Worm (Caenorhabditis elegans) whole organism, mixed stage, embryonic: ENCODE measurements around the gene F53A9.1.

Experiments used
- M03D4.4 ChIP-seq: sonication (generic microtip); optimal IDR thresholded peaks from 2 replicates; lab custom pipeline; 2017; ENCODE audit warnings: mild to moderate bottlenecking, missing genetic modification characterization, missing compliant biosample characterization
- bed-3 ChIP-seq: fragments of 200-800 bp; sonication (Bioruptor generic); optimal IDR thresholded peaks from 3 replicates; lab custom pipeline; 2018; ENCODE audit warnings: mild to moderate bottlenecking, missing genetic modification characterization, moderate library complexity, missing compliant biosample characterization
- blmp-1 ChIP-seq: fragments of 150-350 bp; optimal IDR thresholded peaks from 2 replicates; lab custom pipeline; 2014; ENCODE audit warnings: missing biosample characterization, missing genetic modification characterization
- ceh-39 ChIP-seq: fragments of 150-350 bp; optimal IDR thresholded peaks from 2 replicates; lab custom pipeline; 2014; ENCODE audit warnings: missing biosample characterization, missing genetic modification characterization
- ceh-43 ChIP-seq: fragments of 200-800 bp; sonication (Bioruptor generic); optimal IDR thresholded peaks from 2 replicates; lab custom pipeline; 2018; ENCODE audit warnings: mild to moderate bottlenecking, missing genetic modification characterization, moderate library complexity, missing compliant biosample characterization
- ceh-83 ChIP-seq: fragments of 200-800 bp; sonication (Bioruptor generic); optimal IDR thresholded peaks from 2 replicates; lab custom pipeline; 2018; ENCODE audit warnings: mild to moderate bottlenecking, missing genetic modification characterization, missing compliant biosample characterization
- drap-1 ChIP-seq: fragments of 200-800 bp; sonication (Bioruptor generic); optimal IDR thresholded peaks from 3 replicates; lab custom pipeline; 2018; ENCODE audit warnings: mild to moderate bottlenecking, missing genetic modification characterization, missing compliant biosample characterization
- elt-1 ChIP-seq: sonication (generic microtip); optimal IDR thresholded peaks from 2 replicates; lab custom pipeline; 2017; ENCODE audit warnings: missing genetic modification characterization, mild to moderate bottlenecking, missing compliant biosample characterization, antibody characterized with exemption, moderate library complexity, borderline replicate concordance; ENCODE audit not compliant: insufficient read depth
- flh-1 ChIP-seq: fragments of 200-800 bp; sonication (Bioruptor generic); optimal IDR thresholded peaks from 2 replicates; lab custom pipeline; 2018; ENCODE audit warnings: mild to moderate bottlenecking, missing genetic modification characterization, moderate library complexity, missing compliant biosample characterization
- ham-2 ChIP-seq: fragments of 200-800 bp; sonication (Bioruptor generic); optimal IDR thresholded peaks from 2 replicates; lab custom pipeline; 2018; ENCODE audit warnings: mild to moderate bottlenecking, missing genetic modification characterization, missing compliant biosample characterization
- hlh-1 ChIP-seq: fragments of 150-350 bp; optimal IDR thresholded peaks from 2 replicates; lab custom pipeline; 2014; ENCODE audit warnings: missing biosample characterization, missing genetic modification reagents, missing genetic modification characterization
- lin-13 ChIP-seq: fragments of 150-350 bp; optimal IDR thresholded peaks from 2 replicates; lab custom pipeline; 2014; ENCODE audit warnings: missing biosample characterization, missing genetic modification characterization
- lin-32 ChIP-seq: fragments of 200-800 bp; sonication (Bioruptor generic); optimal IDR thresholded peaks from 2 replicates; lab custom pipeline; 2018; ENCODE audit warnings: mild to moderate bottlenecking, missing genetic modification characterization, missing compliant biosample characterization
- lsy-2 ChIP-seq: fragments of 150-350 bp; optimal IDR thresholded peaks from 2 replicates; lab custom pipeline; 2014; ENCODE audit warnings: missing biosample characterization, missing genetic modification characterization
- mab-5 ChIP-seq: fragments of 150-350 bp; optimal IDR thresholded peaks from 2 replicates; lab custom pipeline; 2014; ENCODE audit warnings: missing biosample characterization, missing genetic modification characterization
- mep-1 ChIP-seq: fragments of 150-350 bp; optimal IDR thresholded peaks from 2 replicates; lab custom pipeline; 2017; ENCODE audit warnings: missing biosample characterization, missing genetic modification reagents, missing genetic modification characterization, inconsistent platforms
- mls-2 ChIP-seq: sonication (generic microtip); optimal IDR thresholded peaks from 2 replicates; lab custom pipeline; 2016; ENCODE audit warnings: mild to moderate bottlenecking, missing genetic modification characterization, moderate library complexity, missing compliant biosample characterization
- nhr-12 ChIP-seq: fragments of 150-350 bp; optimal IDR thresholded peaks from 2 replicates; lab custom pipeline; 2014; ENCODE audit warnings: missing biosample characterization, missing genetic modification characterization
- nhr-2 ChIP-seq: fragments of 150-350 bp; optimal IDR thresholded peaks from 2 replicates; lab custom pipeline; 2014; ENCODE audit warnings: missing biosample characterization, missing genetic modification characterization
- nhr-237 ChIP-seq: fragments of 150-350 bp; optimal IDR thresholded peaks from 2 replicates; lab custom pipeline; 2014; ENCODE audit warnings: missing biosample characterization, missing genetic modification characterization
- nhr-28 ChIP-seq: fragments of 150-350 bp; optimal IDR thresholded peaks from 2 replicates; lab custom pipeline; 2014; ENCODE audit warnings: missing biosample characterization, missing genetic modification characterization
- nhr-76 ChIP-seq: sonication (generic microtip); optimal IDR thresholded peaks from 2 replicates; lab custom pipeline; 2017; ENCODE audit warnings: missing biosample characterization, missing genetic modification characterization
- pha-4 ChIP-seq: fragments of 150-350 bp; optimal IDR thresholded peaks from 2 replicates; lab custom pipeline; 2018; ENCODE audit warnings: missing biosample characterization, missing genetic modification reagents, missing genetic modification characterization
- sem-2 ChIP-seq: fragments of 200-800 bp; sonication (Bioruptor generic); optimal IDR thresholded peaks from 2 replicates; lab custom pipeline; 2018; ENCODE audit warnings: mild to moderate bottlenecking, missing genetic modification characterization, missing compliant biosample characterization
- snpc-4 ChIP-seq: fragments of 150-350 bp; optimal IDR thresholded peaks from 2 replicates; lab custom pipeline; 2014; ENCODE audit warnings: missing biosample characterization, missing genetic modification characterization
- sptf-1 ChIP-seq: sonication (generic microtip); optimal IDR thresholded peaks from 2 replicates; lab custom pipeline; 2017; ENCODE audit warnings: mild to moderate bottlenecking, missing genetic modification characterization, moderate library complexity, missing compliant biosample characterization
- tbx-8 ChIP-seq: fragments of 200-800 bp; sonication (Bioruptor generic); optimal IDR thresholded peaks from 2 replicates; lab custom pipeline; 2018; ENCODE audit warnings: mild to moderate bottlenecking, missing genetic modification characterization, moderate library complexity, missing compliant biosample characterization
- unc-120 ChIP-seq: sonication (generic microtip); optimal IDR thresholded peaks from 2 replicates; lab custom pipeline; 2017; ENCODE audit warnings: missing genetic modification characterization, missing compliant biosample characterization; ENCODE audit not compliant: poor library complexity, severe bottlenecking
- unc-39 ChIP-seq: fragments of 150-350 bp; optimal IDR thresholded peaks from 2 replicates; lab custom pipeline; 2014; ENCODE audit warnings: missing biosample characterization, missing genetic modification characterization
- unc-62 ChIP-seq: fragments of 150-350 bp; optimal IDR thresholded peaks from 2 replicates; lab custom pipeline; 2014; ENCODE audit warnings: missing biosample characterization, missing genetic modification reagents, missing genetic modification characterization
- zip-8 ChIP-seq: fragments of 150-350 bp; optimal IDR thresholded peaks from 2 replicates; lab custom pipeline; 2014; ENCODE audit warnings: missing biosample characterization, missing genetic modification characterization
- ztf-11 ChIP-seq: fragments of 150-350 bp; optimal IDR thresholded peaks from 2 replicates; lab custom pipeline; 2014; ENCODE audit warnings: missing biosample characterization, missing genetic modification characterization

Gene F53A9.1

ce11 chrX:8739373-8739772 lies 28.0 kb downstream of the F53A9.1 start, which contains the start of gene M02D8.2:
Gene M02D8.2 (plus strand): TSS chrX:8739673.
- TF ChIP-seq sptf-1 (no peak), lin-32 (no peak), nhr-2 (tag; lab: Kevin White, UChicago) (no peak), zip-8 (tag; lab: Kevin White, UChicago) (no peak), blmp-1 (tag; lab: Kevin White, UChicago) (no peak), ceh-43 (GFP tag; lab: Kevin White, UChicago) (no peak), ceh-39 (no peak), snpc-4 (tag; lab: Kevin White, UChicago) (no peak), bed-3 (GFP tag; lab: Kevin White, UChicago) (no peak), mab-5 (no peak), hlh-1 (no peak), nhr-12 (tag; lab: Kevin White, UChicago) (no peak), flh-1 (GFP tag; lab: Kevin White, UChicago) (no peak), nhr-28 (tag; lab: Kevin White, UChicago) (no peak), sem-2 (GFP tag; lab: Kevin White, UChicago) (no peak)

- TF ChIP-seq ceh-43 (GFP tag; lab: Kevin White, UChicago) (no peak), pha-4 (no peak), elt-1 (tag; lab: Kevin White, UChicago) (no peak), zip-8 (tag; lab: Kevin White, UChicago) (no peak), lsy-2 (no peak)
Measured at ce11 chrX:8741629-8742170, 30.3 kb downstream of the F53A9.1 start.

- TF ChIP-seq unc-62 (no peak), lin-13 (tag; lab: Kevin White, UChicago) (no peak), nhr-76 (no peak), ztf-11 (tag; lab: Kevin White, UChicago) (no peak), ceh-39 (no peak)
Measured at ce11 chrX:8742896-8743295, 31.5 kb downstream of the F53A9.1 start, which contains the start of gene M02D8.7. Gene M02D8.7 (minus strand): TSS chrX:8742996.

ce11 chrX:8744192-8744985 lies 33.0 kb downstream of the F53A9.1 start:
- TF ChIP-seq snpc-4 (tag; lab: Kevin White, UChicago) (no peak), zip-8 (tag; lab: Kevin White, UChicago) (no peak), ztf-11 (tag; lab: Kevin White, UChicago) (no peak), drap-1 (GFP tag; lab: Kevin White, UChicago) (no peak), unc-39 (tag; lab: Kevin White, UChicago) (no peak), mep-1 (tag; lab: Kevin White, UChicago) (no peak), tbx-8 (GFP tag; lab: Kevin White, UChicago) (no peak), unc-120 (no peak), bed-3 (GFP tag; lab: Kevin White, UChicago) (no peak), ceh-83 (GFP tag; lab: Kevin White, UChicago) (no peak), mls-2 (tag; lab: Kevin White, UChicago) (no peak), nhr-76 (no peak)

ce11 chrX:8745524-8745923 lies 34.1 kb downstream of the F53A9.1 start:
- TF ChIP-seq mab-5 = no peak
- TF ChIP-seq snpc-4 (tag; lab: Kevin White, UChicago) = no peak
- TF ChIP-seq zip-8 (tag; lab: Kevin White, UChicago) = no peak
- no peak for TF ChIP-seq M03D4.4 (tag; lab: Kevin White, UChicago)
- no peak for TF ChIP-seq nhr-237 (tag; lab: Kevin White, UChicago)
- TF ChIP-seq ceh-39 = no peak
- no peak for TF ChIP-seq unc-39 (tag; lab: Kevin White, UChicago)
- no peak for TF ChIP-seq ham-2 (GFP tag; lab: Kevin White, UChicago)
